Worm (Caenorhabditis elegans) whole organism, L4 larva: ENCODE data around the gene T22B3.3.

ENCODE experiments used
- D1046.2 ChIP-seq: fragments of 200-800 bp; sonication (Bioruptor generic); IDR thresholded peaks from 2 replicates; pipeline ENCODE4 v1.3.6; 2022; ENCODE audit warnings: missing genetic modification characterization, missing compliant biosample characterization
- F44E2.7 ChIP-seq: fragments of 200-800 bp; sonication (Bioruptor generic); IDR thresholded peaks from 2 replicates; pipeline ENCODE4 v2.1.2; 2022; ENCODE audit warnings: missing genetic modification characterization, missing compliant biosample characterization
- fkh-10 ChIP-seq: fragments of 150-350 bp; optimal IDR thresholded peaks from 2 replicates; lab custom pipeline; 2014; ENCODE audit warnings: missing biosample characterization, missing genetic modification reagents, missing genetic modification characterization
- snpc-4 ChIP-seq: fragments of 150-350 bp; optimal IDR thresholded peaks from 2 replicates; lab custom pipeline; 2014; ENCODE audit warnings: missing biosample characterization, missing genetic modification characterization
- vab-7 ChIP-seq: fragments of 200-800 bp; sonication (Bioruptor generic); IDR thresholded peaks from 2 replicates; pipeline ENCODE4 v1.3.6; 2022; ENCODE audit warnings: missing genetic modification reagents, missing genetic modification characterization, missing compliant biosample characterization

DNA sequence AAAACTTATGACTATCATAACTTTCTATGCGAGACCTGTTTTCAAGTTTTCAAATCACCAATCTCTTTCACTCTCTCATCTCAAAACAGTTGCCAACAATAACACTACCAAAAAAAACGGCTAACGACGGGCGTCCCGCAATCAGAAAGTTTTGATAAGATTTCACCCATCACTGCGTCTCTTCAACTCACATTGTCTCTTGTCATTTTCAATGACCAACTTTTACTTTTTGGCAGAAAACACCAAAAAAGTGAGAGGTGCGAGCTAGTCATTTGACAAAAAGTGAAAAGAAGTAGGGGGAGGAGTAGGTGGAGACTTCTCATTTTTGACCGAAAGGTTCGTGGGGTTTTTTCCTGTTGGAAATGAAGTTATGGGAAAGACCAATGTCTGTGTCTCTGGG, 15.1 kb upstream of the T22B3.3 start:
- TF ChIP-seq F44E2.7 (GFP tag; lab: Robert Waterston, UW) (no peak), D1046.2 (no peak), fkh-10 (GFP tag; lab: Kevin White, UChicago) (no peak), snpc-4 (tag; lab: Kevin White, UChicago) (no peak), vab-7 (GFP tag; lab: Robert Waterston, UW) (no peak)
